Fruit fly (Drosophila melanogaster) whole organism, embryonic: Measurements from ENCODE around the gene CG14300.
A peak's percentile ranks its signal among the peaks of the same experiment; 100 is the strongest.

Source experiments
- Abd-B ChIP-seq: fragments of 200-800 bp; sonication (Bioruptor generic); optimal IDR thresholded peaks from 2 replicates; lab custom pipeline; 2018; ENCODE audit warnings: missing biosample characterization, mild to moderate bottlenecking, missing genetic modification characterization, moderate library complexity
- B-H2 ChIP-seq: fragments of 200-800 bp; sonication (Bioruptor generic); optimal IDR thresholded peaks from 2 replicates; lab custom pipeline; 2018; ENCODE audit warnings: missing biosample characterization, mild to moderate bottlenecking, missing genetic modification characterization
- BEAF-32 ChIP-seq: fragments of 200-800 bp; sonication (Bioruptor generic); optimal IDR thresholded peaks from 3 replicates; lab custom pipeline; 2017; ENCODE audit warnings: missing biosample characterization, missing genetic modification characterization, mild to moderate bottlenecking, moderate library complexity, missing genetic modification reagents
- CG10209 ChIP-seq: fragments of 200-800 bp; sonication (Bioruptor generic); optimal IDR thresholded peaks from 3 replicates; lab custom pipeline; 2017; ENCODE audit warnings: missing biosample characterization, mild to moderate bottlenecking, missing genetic modification characterization, missing genetic modification reagents
- CG10543 ChIP-seq: fragments of 200-800 bp; sonication (Bioruptor generic); optimal IDR thresholded peaks from 3 replicates; lab custom pipeline; 2017; ENCODE audit warnings: missing biosample characterization, mild to moderate bottlenecking, missing genetic modification characterization, moderate library complexity
- CG11696 ChIP-seq: fragments of 200-800 bp; sonication (Bioruptor generic); IDR thresholded peaks from 2 replicates; pipeline ENCODE4 v1.3.6; 2022; ENCODE audit warnings: missing biosample characterization, missing genetic modification characterization
- CG12744 ChIP-seq: fragments of 200-800 bp; sonication (Bioruptor generic); optimal IDR thresholded peaks from 2 replicates; lab custom pipeline; 2016; ENCODE audit warnings: missing biosample characterization, missing genetic modification characterization
- CG14050 ChIP-seq: fragments of 200-800 bp; sonication (Bioruptor generic); IDR thresholded peaks from 3 replicates; pipeline ENCODE4 v1.3.6; 2022; ENCODE audit warnings: missing biosample characterization, missing genetic modification characterization
- CG15073 ChIP-seq: fragments of 200-800 bp; sonication (Bioruptor generic); optimal IDR thresholded peaks from 2 replicates; lab custom pipeline; 2016; ENCODE audit warnings: missing biosample characterization, missing genetic modification characterization
- CG1529 ChIP-seq: fragments of 200-800 bp; sonication (Bioruptor generic); optimal IDR thresholded peaks from 3 replicates; lab custom pipeline; 2018; ENCODE audit warnings: missing biosample characterization, missing genetic modification characterization
- CG17359 ChIP-seq: fragments of 200-800 bp; sonication (Bioruptor generic); optimal IDR thresholded peaks from 3 replicates; lab custom pipeline; 2018; ENCODE audit warnings: missing biosample characterization, mild to moderate bottlenecking, missing genetic modification characterization, moderate library complexity
- CG6689 ChIP-seq: fragments of 200-800 bp; sonication (Bioruptor generic); IDR thresholded peaks from 2 replicates; pipeline ENCODE4 v1.3.6; 2022; ENCODE audit warnings: missing biosample characterization, missing genetic modification characterization
- CG7786 ChIP-seq: fragments of 200-800 bp; sonication (Bioruptor generic); optimal IDR thresholded peaks from 2 replicates; lab custom pipeline; 2016; ENCODE audit warnings: missing biosample characterization, missing genetic modification characterization
- CG8281 ChIP-seq: fragments of 200-800 bp; sonication (Bioruptor generic); optimal IDR thresholded peaks from 2 replicates; lab custom pipeline; 2018; ENCODE audit warnings: missing biosample characterization, mild to moderate bottlenecking, missing genetic modification characterization, moderate library complexity
- CG8388 ChIP-seq: fragments of 200-800 bp; sonication (Bioruptor generic); optimal IDR thresholded peaks from 2 replicates; lab custom pipeline; 2019; ENCODE audit warnings: missing biosample characterization, mild to moderate bottlenecking, missing genetic modification characterization, moderate library complexity
- CG8478 ChIP-seq: fragments of >200 bp; optimal IDR thresholded peaks from 2 replicates; lab custom pipeline; 2018
- CHES-1-like ChIP-seq: fragments of 200-800 bp; sonication (Bioruptor generic); optimal IDR thresholded peaks from 2 replicates; lab custom pipeline; 2016; ENCODE audit warnings: missing biosample characterization, missing genetic modification characterization
- Dbx ChIP-seq: fragments of 200-800 bp; sonication (Bioruptor generic); IDR thresholded peaks from 3 replicates; pipeline ENCODE4 v1.3.6; 2022; ENCODE audit warnings: missing biosample characterization, missing genetic modification characterization
- Dfd ChIP-seq, 2 experiments: fragments of >200 bp; optimal IDR thresholded peaks; 2 replicates each; lab custom pipeline; 2017; ENCODE audit warnings: missing biosample characterization in 2 of 2, missing genetic modification characterization in 2 of 2
- HLH54F ChIP-seq: fragments of 200-800 bp; sonication (Bioruptor generic); optimal IDR thresholded peaks from 3 replicates; lab custom pipeline; 2016; ENCODE audit warnings: missing biosample characterization, missing genetic modification characterization
- Hey ChIP-seq: fragments of 200-800 bp; sonication (Bioruptor generic); optimal IDR thresholded peaks from 3 replicates; lab custom pipeline; 2018; ENCODE audit warnings: missing biosample characterization, mild to moderate bottlenecking, missing genetic modification characterization
- Hsf ChIP-seq: fragments of 200-800 bp; sonication (Bioruptor generic); optimal IDR thresholded peaks from 3 replicates; lab custom pipeline; 2016; ENCODE audit warnings: missing biosample characterization, missing genetic modification characterization
- NfI ChIP-seq: fragments of 200-800 bp; sonication (Bioruptor generic); optimal IDR thresholded peaks from 3 replicates; lab custom pipeline; 2018; ENCODE audit warnings: missing biosample characterization, mild to moderate bottlenecking, missing genetic modification characterization, moderate library complexity
- Opbp ChIP-seq: fragments of 200-800 bp; sonication (Bioruptor generic); IDR thresholded peaks from 3 replicates; pipeline ENCODE4 v1.3.6; 2022; ENCODE audit warnings: missing biosample characterization, missing genetic modification characterization; ENCODE audit not compliant: partially characterized antibody
- Scr ChIP-seq: fragments of 200-800 bp; sonication (Bioruptor generic); IDR thresholded peaks from 2 replicates; pipeline ENCODE4 v1.3.6; 2022; ENCODE audit warnings: missing biosample characterization, missing genetic modification characterization; ENCODE audit not compliant: partially characterized antibody
- Sin3A ChIP-seq: fragments of >200 bp; optimal IDR thresholded peaks from 2 replicates; lab custom pipeline; 2018
- aop ChIP-seq: fragments of 200-800 bp; sonication (Bioruptor generic); IDR thresholded peaks from 2 replicates; pipeline ENCODE4 v1.3.6; 2022; ENCODE audit warnings: missing biosample characterization, missing genetic modification characterization
- caup ChIP-seq: fragments of 200-800 bp; sonication (Bioruptor generic); optimal IDR thresholded peaks from 3 replicates; lab custom pipeline; 2017; ENCODE audit warnings: missing biosample characterization, mild to moderate bottlenecking, missing genetic modification characterization, moderate library complexity; ENCODE audit not compliant: severe bottlenecking
- crc ChIP-seq: fragments of 200-800 bp; sonication (Bioruptor generic); optimal IDR thresholded peaks from 2 replicates; lab custom pipeline; 2016; ENCODE audit warnings: missing biosample characterization, missing genetic modification characterization
- dimm ChIP-seq: fragments of 200-800 bp; sonication (Bioruptor generic); IDR thresholded peaks from 2 replicates; pipeline ENCODE4 v1.3.6; 2022; ENCODE audit warnings: missing biosample characterization, missing genetic modification characterization
- gce ChIP-seq: fragments of 200-800 bp; sonication (Bioruptor generic); IDR thresholded peaks from 3 replicates; pipeline ENCODE4 v1.3.6; 2022; ENCODE audit warnings: missing biosample characterization, missing genetic modification characterization
- lab ChIP-seq: fragments of 200-800 bp; sonication (Bioruptor generic); optimal IDR thresholded peaks from 3 replicates; lab custom pipeline; 2017; ENCODE audit warnings: missing biosample characterization, missing genetic modification characterization, mild to moderate bottlenecking, moderate library complexity, missing genetic modification reagents
- lbe ChIP-seq: fragments of 200-800 bp; sonication (Bioruptor generic); optimal IDR thresholded peaks from 2 replicates; lab custom pipeline; 2016; ENCODE audit warnings: missing biosample characterization, mild to moderate bottlenecking, missing genetic modification characterization
- lmd ChIP-seq: fragments of 200-800 bp; sonication (Bioruptor generic); IDR thresholded peaks from 2 replicates; pipeline ENCODE4 v1.3.6; 2022; ENCODE audit warnings: missing biosample characterization, missing genetic modification characterization
- mld ChIP-seq: fragments of 200-800 bp; sonication (Bioruptor generic); IDR thresholded peaks from 3 replicates; pipeline ENCODE4 v1.3.6; 2022; ENCODE audit warnings: missing biosample characterization, missing genetic modification characterization; ENCODE audit not compliant: partially characterized antibody
- p53 ChIP-seq: fragments of 200-800 bp; sonication (Bioruptor generic); optimal IDR thresholded peaks from 2 replicates; lab custom pipeline; 2016; ENCODE audit warnings: missing biosample characterization, missing genetic modification characterization
- peb ChIP-seq: fragments of 200-800 bp; sonication (Bioruptor generic); IDR thresholded peaks from 2 replicates; pipeline ENCODE4 v1.3.6; 2022; ENCODE audit warnings: missing biosample characterization, missing genetic modification characterization
- pros ChIP-seq: fragments of 200-800 bp; sonication (Bioruptor generic); optimal IDR thresholded peaks from 3 replicates; lab custom pipeline; 2019; ENCODE audit warnings: missing biosample characterization, mild to moderate bottlenecking, missing genetic modification characterization, moderate library complexity
- pzg ChIP-seq: fragments of 200-800 bp; sonication (Bioruptor generic); optimal IDR thresholded peaks from 3 replicates; lab custom pipeline; 2018; ENCODE audit warnings: missing biosample characterization, mild to moderate bottlenecking, missing genetic modification characterization, moderate library complexity
- ranshi ChIP-seq: fragments of 200-800 bp; sonication (Bioruptor generic); IDR thresholded peaks from 2 replicates; pipeline ENCODE4 v1.3.6; 2022; ENCODE audit warnings: missing biosample characterization, missing genetic modification characterization
- seq ChIP-seq: fragments of 200-800 bp; sonication (Bioruptor generic); IDR thresholded peaks from 2 replicates; pipeline ENCODE4 v1.3.6; 2022; ENCODE audit warnings: missing biosample characterization, missing genetic modification characterization
- sim ChIP-seq: fragments of 200-800 bp; sonication (Bioruptor generic); IDR thresholded peaks from 2 replicates; pipeline ENCODE4 v1.3.6; 2022; ENCODE audit warnings: missing biosample characterization, missing genetic modification characterization
- sima ChIP-seq: fragments of 200-800 bp; sonication (Bioruptor generic); optimal IDR thresholded peaks from 2 replicates; lab custom pipeline; 2016; ENCODE audit warnings: missing biosample characterization, missing genetic modification characterization
- sr ChIP-seq: fragments of 200-800 bp; sonication (Bioruptor generic); IDR thresholded peaks from 3 replicates; pipeline ENCODE4 v1.3.6; 2022; ENCODE audit warnings: missing biosample characterization, missing genetic modification characterization
- stwl ChIP-seq: fragments of 200-800 bp; sonication (Bioruptor generic); optimal IDR thresholded peaks from 3 replicates; lab custom pipeline; 2018; ENCODE audit warnings: missing biosample characterization, mild to moderate bottlenecking, missing genetic modification characterization, moderate library complexity
- sug ChIP-seq: fragments of 200-800 bp; optimal IDR thresholded peaks from 2 replicates; lab custom pipeline; 2019; ENCODE audit warnings: missing biosample characterization, mild to moderate bottlenecking, missing genetic modification characterization, moderate library complexity
- unc-4 ChIP-seq: fragments of 200-800 bp; sonication (Bioruptor generic); IDR thresholded peaks from 2 replicates; pipeline ENCODE4 v1.3.6; 2022; ENCODE audit warnings: missing biosample characterization, missing genetic modification characterization; ENCODE audit not compliant: partially characterized antibody
- unpg ChIP-seq: fragments of 200-800 bp; sonication (Bioruptor generic); optimal IDR thresholded peaks from 3 replicates; lab custom pipeline; 2018; ENCODE audit warnings: missing biosample characterization, mild to moderate bottlenecking, missing genetic modification characterization, moderate library complexity
- vfl ChIP-seq: fragments of 200-800 bp; sonication (Bioruptor generic); optimal IDR thresholded peaks from 2 replicates; lab custom pipeline; 2016; ENCODE audit warnings: missing biosample characterization, missing genetic modification characterization

CG14300 gene

DNA sequence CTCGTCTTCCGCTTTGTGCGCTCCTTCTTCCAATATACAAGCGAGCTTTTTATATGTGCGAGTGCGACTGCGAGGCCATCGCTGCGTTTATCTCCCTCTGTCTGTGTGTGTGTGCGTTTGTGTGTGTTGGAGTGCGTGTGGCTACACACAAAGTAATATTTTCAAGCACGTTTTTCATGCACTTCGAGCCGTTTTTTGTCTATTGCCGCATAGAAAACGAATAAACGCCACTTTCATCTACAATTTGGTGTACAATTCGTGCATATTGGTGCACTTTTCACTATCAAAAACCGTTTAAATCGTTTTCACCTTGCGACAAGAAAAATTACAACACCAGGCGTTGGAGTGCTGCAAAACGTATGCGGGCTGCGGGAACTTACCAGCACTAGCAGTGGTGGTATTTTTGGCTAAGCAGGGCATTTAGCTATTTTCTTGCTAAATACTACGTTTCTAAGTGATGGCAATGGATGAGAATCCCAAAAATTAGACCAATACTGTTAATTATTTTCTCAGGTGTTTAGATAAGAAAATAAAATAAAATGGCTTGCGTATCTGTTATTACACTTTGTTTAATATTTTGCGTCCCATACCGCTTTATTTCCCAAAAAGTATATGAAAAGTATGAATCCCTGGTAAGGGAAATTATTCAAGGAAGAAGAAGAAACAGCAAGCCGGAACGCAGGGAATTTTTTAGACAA lies 34.4 kb downstream of the CG14300 start, which contains the start of the genes CG31224 and CstF64 (continued):
- TF ChIP-seq unpg (GFP tag; lab: Kevin White, UChicago): peak; percentile 83
- peak; percentile 53 for TF ChIP-seq sima (GFP tag; lab: Kevin White, UChicago)
- TF ChIP-seq CG17359 (tag; lab: Kevin White, UChicago): peak; percentile 83
- 0 out of 3 replicates have a peak, but pooled peaks have one; percentile 49 for TF ChIP-seq gce (GFP tag; lab: Robert Waterston, UW)
- TF ChIP-seq CHES-1-like (GFP tag; lab: Kevin White, UChicago): peak; percentile 92
- no peak for TF ChIP-seq CG8281 (tag; lab: Kevin White, UChicago)
- TF ChIP-seq Dbx (GFP tag; lab: Robert Waterston, UW): peak; percentile 85
- TF ChIP-seq mld (GFP tag; lab: Robert Waterston, UW): no peak
- TF ChIP-seq CG12744 (GFP tag; lab: Kevin White, UChicago): peak; percentile 81
- peak; percentile 66; the same call in 1 of the 2 replicates for TF ChIP-seq seq (GFP tag; lab: Robert Waterston, UW)
- TF ChIP-seq CG10209 (GFP tag; lab: Kevin White, UChicago): no peak
- peak; percentile 68 for TF ChIP-seq stwl (tag; lab: Kevin White, UChicago)
- peak; percentile 71 for TF ChIP-seq peb (GFP tag; lab: Robert Waterston, UW)
- TF ChIP-seq CG15073 (GFP tag; lab: Kevin White, UChicago): no peak
- no peak for TF ChIP-seq pros (GFP tag; lab: Kevin White, UChicago)
- peak; percentile 83 for TF ChIP-seq sug (tag; lab: Kevin White, UChicago)
- peak; percentile 54 for TF ChIP-seq BEAF-32 (GFP tag; lab: Kevin White, UChicago)
- peak; percentile 82 for TF ChIP-seq pzg (GFP tag; lab: Kevin White, UChicago)
- TF ChIP-seq dimm (GFP tag; lab: Robert Waterston, UW): peak; percentile 46; the same call in 1 of the 2 replicates
- TF ChIP-seq caup: peak; percentile 86
- TF ChIP-seq Dfd (GFP tag; optimal IDR thresholded peaks at IDR 0.05; lab: Kevin White, UChicago): no peak
- TF ChIP-seq CG10543 (GFP tag; lab: Kevin White, UChicago): peak; percentile 85
- TF ChIP-seq Abd-B (GFP tag; lab: Kevin White, UChicago): peak; percentile 82
- TF ChIP-seq CG7786 (GFP tag; lab: Kevin White, UChicago): peak; percentile 88
- no peak; the same call in 1 of the 2 replicates for TF ChIP-seq unc-4 (GFP tag; lab: Robert Waterston, UW)
- TF ChIP-seq B-H2 (GFP tag; lab: Kevin White, UChicago): peak; percentile 87
- TF ChIP-seq lbe (GFP tag; lab: Kevin White, UChicago): peak; percentile 57
- peak; percentile 37; the same call in 1 of the 2 replicates for TF ChIP-seq Scr (GFP tag; lab: Robert Waterston, UW)
- TF ChIP-seq vfl (GFP tag; lab: Kevin White, UChicago): peak; percentile 77
- TF ChIP-seq ranshi: peak; percentile 84
- peak; percentile 92 for TF ChIP-seq Hsf (GFP tag; lab: Kevin White, UChicago)
- peak; percentile 87 for TF ChIP-seq crc
- TF ChIP-seq sim (GFP tag; lab: Robert Waterston, UW): no peak
- peak; percentile 84 for TF ChIP-seq CG6689 (GFP tag; lab: Robert Waterston, UW)
- TF ChIP-seq Sin3A (lab: Kevin White, UChicago): peak; percentile 76
- TF ChIP-seq CG1529: no peak
- TF ChIP-seq CG8478: peak; percentile 82
- TF ChIP-seq lab (GFP tag; lab: Kevin White, UChicago): peak; percentile 90
- 0 out of 3 replicates have a peak, but pooled peaks have one; percentile 36 for TF ChIP-seq Opbp (GFP tag; lab: Robert Waterston, UW)
- peak; percentile 80 for TF ChIP-seq lmd (GFP tag; lab: Robert Waterston, UW)
- TF ChIP-seq CG11696 (GFP tag; lab: Robert Waterston, UW): no peak; the same call in 1 of the 2 replicates
- TF ChIP-seq CG14050 (GFP tag; lab: Robert Waterston, UW): peak; percentile 70
- peak; percentile 86 for TF ChIP-seq NfI (GFP tag; lab: Kevin White, UChicago)
- peak; percentile 94 for TF ChIP-seq HLH54F
- TF ChIP-seq p53: peak; percentile 66
- TF ChIP-seq Hey (tag; lab: Kevin White, UChicago): no peak
- 0 out of 3 replicates have a peak, but pooled peaks have one; percentile 4 for TF ChIP-seq sr
- TF ChIP-seq aop: no peak
- TF ChIP-seq CG8388 (GFP tag; lab: Kevin White, UChicago): peak; percentile 75
